Worm (Caenorhabditis elegans) whole organism, mixed stage, embryonic: Measurements from ENCODE around the gene chl-1.
"Not testable (repeated sequence)": the region's sequence is repeated elsewhere in the genome, so short reads cannot be mapped to it uniquely, and the experiment has no call there.

ENCODE experiments used
- M03D4.4 ChIP-seq: sonication (generic microtip); optimal IDR thresholded peaks from 2 replicates; lab custom pipeline; 2017; ENCODE audit warnings: mild to moderate bottlenecking, missing genetic modification characterization, missing compliant biosample characterization
- bed-3 ChIP-seq: fragments of 200-800 bp; sonication (Bioruptor generic); optimal IDR thresholded peaks from 3 replicates; lab custom pipeline; 2018; ENCODE audit warnings: mild to moderate bottlenecking, missing genetic modification characterization, moderate library complexity, missing compliant biosample characterization
- blmp-1 ChIP-seq: fragments of 150-350 bp; optimal IDR thresholded peaks from 2 replicates; lab custom pipeline; 2014; ENCODE audit warnings: missing biosample characterization, missing genetic modification characterization
- ceh-39 ChIP-seq: fragments of 150-350 bp; optimal IDR thresholded peaks from 2 replicates; lab custom pipeline; 2014; ENCODE audit warnings: missing biosample characterization, missing genetic modification characterization
- ceh-43 ChIP-seq: fragments of 200-800 bp; sonication (Bioruptor generic); optimal IDR thresholded peaks from 2 replicates; lab custom pipeline; 2018; ENCODE audit warnings: mild to moderate bottlenecking, missing genetic modification characterization, moderate library complexity, missing compliant biosample characterization
- ceh-83 ChIP-seq: fragments of 200-800 bp; sonication (Bioruptor generic); optimal IDR thresholded peaks from 2 replicates; lab custom pipeline; 2018; ENCODE audit warnings: mild to moderate bottlenecking, missing genetic modification characterization, missing compliant biosample characterization
- ces-1 ChIP-seq: fragments of 150-350 bp; optimal IDR thresholded peaks from 2 replicates; lab custom pipeline; 2014; ENCODE audit warnings: missing biosample characterization, missing genetic modification reagents, missing genetic modification characterization
- cnd-1 ChIP-seq: fragments of 200-800 bp; sonication (Bioruptor generic); optimal IDR thresholded peaks from 2 replicates; lab custom pipeline; 2018; ENCODE audit warnings: mild to moderate bottlenecking, missing genetic modification characterization, missing compliant biosample characterization
- drap-1 ChIP-seq: fragments of 200-800 bp; sonication (Bioruptor generic); optimal IDR thresholded peaks from 3 replicates; lab custom pipeline; 2018; ENCODE audit warnings: mild to moderate bottlenecking, missing genetic modification characterization, missing compliant biosample characterization
- elt-1 ChIP-seq: sonication (generic microtip); optimal IDR thresholded peaks from 2 replicates; lab custom pipeline; 2017; ENCODE audit warnings: missing genetic modification characterization, mild to moderate bottlenecking, missing compliant biosample characterization, antibody characterized with exemption, moderate library complexity, borderline replicate concordance; ENCODE audit not compliant: insufficient read depth
- elt-3 ChIP-seq: fragments of 150-350 bp; optimal IDR thresholded peaks from 2 replicates; lab custom pipeline; 2014; ENCODE audit warnings: missing biosample characterization, missing genetic modification characterization
- flh-1 ChIP-seq: fragments of 200-800 bp; sonication (Bioruptor generic); optimal IDR thresholded peaks from 2 replicates; lab custom pipeline; 2018; ENCODE audit warnings: mild to moderate bottlenecking, missing genetic modification characterization, moderate library complexity, missing compliant biosample characterization
- ham-2 ChIP-seq: fragments of 200-800 bp; sonication (Bioruptor generic); optimal IDR thresholded peaks from 2 replicates; lab custom pipeline; 2018; ENCODE audit warnings: mild to moderate bottlenecking, missing genetic modification characterization, missing compliant biosample characterization
- hlh-1 ChIP-seq: fragments of 150-350 bp; optimal IDR thresholded peaks from 2 replicates; lab custom pipeline; 2014; ENCODE audit warnings: missing biosample characterization, missing genetic modification reagents, missing genetic modification characterization
- lin-13 ChIP-seq: fragments of 150-350 bp; optimal IDR thresholded peaks from 2 replicates; lab custom pipeline; 2014; ENCODE audit warnings: missing biosample characterization, missing genetic modification characterization
- lin-32 ChIP-seq: fragments of 200-800 bp; sonication (Bioruptor generic); optimal IDR thresholded peaks from 2 replicates; lab custom pipeline; 2018; ENCODE audit warnings: mild to moderate bottlenecking, missing genetic modification characterization, missing compliant biosample characterization
- lsy-2 ChIP-seq: fragments of 150-350 bp; optimal IDR thresholded peaks from 2 replicates; lab custom pipeline; 2014; ENCODE audit warnings: missing biosample characterization, missing genetic modification characterization
- mab-5 ChIP-seq: fragments of 150-350 bp; optimal IDR thresholded peaks from 2 replicates; lab custom pipeline; 2014; ENCODE audit warnings: missing biosample characterization, missing genetic modification characterization
- mep-1 ChIP-seq: fragments of 150-350 bp; optimal IDR thresholded peaks from 2 replicates; lab custom pipeline; 2017; ENCODE audit warnings: missing biosample characterization, missing genetic modification reagents, missing genetic modification characterization, inconsistent platforms
- mls-2 ChIP-seq: sonication (generic microtip); optimal IDR thresholded peaks from 2 replicates; lab custom pipeline; 2016; ENCODE audit warnings: mild to moderate bottlenecking, missing genetic modification characterization, moderate library complexity, missing compliant biosample characterization
- nhr-12 ChIP-seq: fragments of 150-350 bp; optimal IDR thresholded peaks from 2 replicates; lab custom pipeline; 2014; ENCODE audit warnings: missing biosample characterization, missing genetic modification characterization
- nhr-2 ChIP-seq: fragments of 150-350 bp; optimal IDR thresholded peaks from 2 replicates; lab custom pipeline; 2014; ENCODE audit warnings: missing biosample characterization, missing genetic modification characterization
- nhr-237 ChIP-seq: fragments of 150-350 bp; optimal IDR thresholded peaks from 2 replicates; lab custom pipeline; 2014; ENCODE audit warnings: missing biosample characterization, missing genetic modification characterization
- nhr-28 ChIP-seq: fragments of 150-350 bp; optimal IDR thresholded peaks from 2 replicates; lab custom pipeline; 2014; ENCODE audit warnings: missing biosample characterization, missing genetic modification characterization
- nhr-76 ChIP-seq: sonication (generic microtip); optimal IDR thresholded peaks from 2 replicates; lab custom pipeline; 2017; ENCODE audit warnings: missing biosample characterization, missing genetic modification characterization
- pha-4 ChIP-seq: fragments of 150-350 bp; optimal IDR thresholded peaks from 2 replicates; lab custom pipeline; 2018; ENCODE audit warnings: missing biosample characterization, missing genetic modification reagents, missing genetic modification characterization
- sem-2 ChIP-seq: fragments of 200-800 bp; sonication (Bioruptor generic); optimal IDR thresholded peaks from 2 replicates; lab custom pipeline; 2018; ENCODE audit warnings: mild to moderate bottlenecking, missing genetic modification characterization, missing compliant biosample characterization
- snpc-4 ChIP-seq: fragments of 150-350 bp; optimal IDR thresholded peaks from 2 replicates; lab custom pipeline; 2014; ENCODE audit warnings: missing biosample characterization, missing genetic modification characterization
- sptf-1 ChIP-seq: sonication (generic microtip); optimal IDR thresholded peaks from 2 replicates; lab custom pipeline; 2017; ENCODE audit warnings: mild to moderate bottlenecking, missing genetic modification characterization, moderate library complexity, missing compliant biosample characterization
- tbx-8 ChIP-seq: fragments of 200-800 bp; sonication (Bioruptor generic); optimal IDR thresholded peaks from 2 replicates; lab custom pipeline; 2018; ENCODE audit warnings: mild to moderate bottlenecking, missing genetic modification characterization, moderate library complexity, missing compliant biosample characterization
- unc-120 ChIP-seq: sonication (generic microtip); optimal IDR thresholded peaks from 2 replicates; lab custom pipeline; 2017; ENCODE audit warnings: missing genetic modification characterization, missing compliant biosample characterization; ENCODE audit not compliant: poor library complexity, severe bottlenecking
- unc-39 ChIP-seq: fragments of 150-350 bp; optimal IDR thresholded peaks from 2 replicates; lab custom pipeline; 2014; ENCODE audit warnings: missing biosample characterization, missing genetic modification characterization
- unc-62 ChIP-seq: fragments of 150-350 bp; optimal IDR thresholded peaks from 2 replicates; lab custom pipeline; 2014; ENCODE audit warnings: missing biosample characterization, missing genetic modification reagents, missing genetic modification characterization
- zip-8 ChIP-seq: fragments of 150-350 bp; optimal IDR thresholded peaks from 2 replicates; lab custom pipeline; 2014; ENCODE audit warnings: missing biosample characterization, missing genetic modification characterization
- ztf-11 ChIP-seq: fragments of 150-350 bp; optimal IDR thresholded peaks from 2 replicates; lab custom pipeline; 2014; ENCODE audit warnings: missing biosample characterization, missing genetic modification characterization

chl-1 gene

ce11 chrIII:10438780-10439179 lies 33.7 kb upstream of the chl-1 start, which contains the start of gene H04D03.6:
TSS of gene H04D03.6 (minus strand) at chrIII:10438880.
- not testable (repeated sequence) for TF ChIP-seq tbx-8; ham-2 (GFP tag; lab: Kevin White, UChicago); nhr-237 (tag; lab: Kevin White, UChicago)

ce11 chrIII:10435938-10436842 lies 31.1 kb upstream of the chl-1 start, which contains the start of the genes smrd-1 and enu-3.1:
TSS of gene smrd-1 (minus strand) at chrIII:10435988.
TSS of gene enu-3.1 (plus strand) at chrIII:10436276.
- peak; percentile 42 for TF ChIP-seq sptf-1 (tag; lab: Kevin White, UChicago)
- peak; percentile 30 for TF ChIP-seq lsy-2
- TF ChIP-seq ces-1 (GFP tag; lab: Kevin White, UChicago), result peak; percentile 99
- TF ChIP-seq mep-1 (tag; lab: Kevin White, UChicago), result peak; percentile 17

ce11 chrIII:10432104-10432503 lies 27.1 kb upstream of the chl-1 start:
- TF ChIP-seq snpc-4 (tag; lab: Kevin White, UChicago) (no peak), unc-39 (tag; lab: Kevin White, UChicago) (no peak), mep-1 (tag; lab: Kevin White, UChicago) (no peak), mls-2 (peak; percentile 69), cnd-1 (peak; percentile 79), pha-4 (tag; lab: Kevin White, UChicago) (peak; percentile 4), sem-2 (GFP tag; lab: Kevin White, UChicago) (peak; percentile 34), unc-120 (tag; lab: Kevin White, UChicago) (peak; percentile 86), ham-2 (GFP tag; lab: Kevin White, UChicago) (peak; percentile 2), M03D4.4 (peak; percentile 75), tbx-8 (no peak), bed-3 (GFP tag; lab: Kevin White, UChicago) (peak; percentile 21), mab-5 (tag; lab: Kevin White, UChicago) (peak; percentile 54), unc-62 (peak; percentile 73), nhr-76 (tag; lab: Kevin White, UChicago) (no peak), ceh-83 (GFP tag; lab: Kevin White, UChicago) (peak; percentile 84), sptf-1 (tag; lab: Kevin White, UChicago) (peak; percentile 72), nhr-237 (tag; lab: Kevin White, UChicago) (no peak), blmp-1 (no peak), ceh-43 (peak; percentile 46), drap-1 (GFP tag; lab: Kevin White, UChicago) (peak; percentile 72), nhr-28 (tag; lab: Kevin White, UChicago) (peak; percentile 14), nhr-12 (tag; lab: Kevin White, UChicago) (no peak), lin-32 (peak; percentile 53), ces-1 (GFP tag; lab: Kevin White, UChicago) (peak; percentile 21), lin-13 (tag; lab: Kevin White, UChicago) (peak; percentile 50), hlh-1 (tag; lab: Kevin White, UChicago) (peak; percentile 92), ztf-11 (no peak), ceh-39 (no peak), lsy-2 (peak; percentile 8), elt-3 (tag; lab: Kevin White, UChicago) (no peak), elt-1 (tag; lab: Kevin White, UChicago) (no peak), nhr-2 (tag; lab: Kevin White, UChicago) (no peak), zip-8 (tag; lab: Kevin White, UChicago) (no peak), flh-1 (peak; percentile 17)
